Worm (Caenorhabditis elegans) whole organism, L3 larva: ENCODE results near the gene C45B2.1.

Experiments
- pqm-1 ChIP-seq: fragments of 150-350 bp; optimal IDR thresholded peaks from 2 replicates; lab custom pipeline; 2017; ENCODE audit warnings: missing biosample characterization, missing genetic modification characterization, inconsistent platforms
- zag-1 ChIP-seq: fragments of 150-350 bp; optimal IDR thresholded peaks from 2 replicates; lab custom pipeline; 2014; ENCODE audit warnings: missing biosample characterization, missing genetic modification characterization

DNA sequence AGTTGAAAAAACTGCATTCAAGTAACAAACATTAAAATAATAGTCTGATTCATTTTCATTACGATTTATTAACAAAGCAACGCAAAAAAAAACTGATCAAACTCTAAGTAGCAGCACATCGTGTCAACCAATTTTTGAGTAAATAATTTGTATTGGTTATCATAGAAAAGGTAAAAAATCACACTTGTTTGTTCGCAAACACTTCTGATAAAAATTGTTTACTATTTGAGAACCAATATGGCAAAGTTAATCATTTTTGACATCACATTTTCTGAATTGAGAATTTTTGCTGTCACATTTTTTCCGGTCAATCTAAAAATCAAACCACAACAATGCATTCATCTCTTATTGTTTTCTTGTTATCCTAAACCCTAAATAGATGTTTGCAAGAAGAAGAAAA lies 35.4 kb downstream of the C45B2.1 start:
- TF ChIP-seq pqm-1 (tag; lab: Kevin White, UChicago) (peak; percentile 15), zag-1 (tag; lab: Kevin White, UChicago) (no peak)
